Worm (Caenorhabditis elegans): ENCODE data around the gene D1005.10.

The D1005.10 gene

ce11 chrX:1486135-1486648 lies at the start of gene D1005.10, which contains the start of gene dhs-25:
D1005.10 (minus strand) TSS chrX:1486185.
dhs-25 (plus strand) TSS chrX:1486532.
- TF ChIP-seq nhr-23 (tag; optimal IDR thresholded peaks at IDR 0.05) = peak; percentile 84
- no peak for TF ChIP-seq nhr-76 (tag; optimal IDR thresholded peaks at IDR 0.05)
- no peak for TF ChIP-seq nhr-77 (tag; optimal IDR thresholded peaks at IDR 0.05)
- TF ChIP-seq lin-39 (tag; optimal IDR thresholded peaks at IDR 0.05) = peak; percentile 46
- peak; percentile 72 for TF ChIP-seq nfya-1 (tag; optimal IDR thresholded peaks at IDR 0.05; ENCODE audit: insufficient read depth)
- peak; percentile 4 for TF ChIP-seq ztf-4 (tag; optimal IDR thresholded peaks at IDR 0.05)
- TF ChIP-seq nhr-28 (tag; optimal IDR thresholded peaks at IDR 0.05) = no peak
- TF ChIP-seq pha-4 (tag; optimal IDR thresholded peaks at IDR 0.05) = peak; percentile 88
- peak; percentile 84 for TF ChIP-seq pqm-1 (tag; optimal IDR thresholded peaks at IDR 0.05)
- no peak for TF ChIP-seq nhr-237 (tag; optimal IDR thresholded peaks at IDR 0.05)
- peak; percentile 59 for TF ChIP-seq hmg-11 (tag; optimal IDR thresholded peaks at IDR 0.05)
- TF ChIP-seq jun-1 (tag; optimal IDR thresholded peaks at IDR 0.05) = peak; percentile 68
- no peak for TF ChIP-seq ceh-82 (tag; optimal IDR thresholded peaks at IDR 0.05)
- TF ChIP-seq lsy-12 (tag; optimal IDR thresholded peaks at IDR 0.05) = no peak
- TF ChIP-seq ceh-28 (tag; optimal IDR thresholded peaks at IDR 0.05) = peak; percentile 81
- TF ChIP-seq ztf-11 (tag; optimal IDR thresholded peaks at IDR 0.05) = no peak
- no peak for TF ChIP-seq egl-27 (tag; optimal IDR thresholded peaks at IDR 0.05)
- TF ChIP-seq nhr-11 (tag; optimal IDR thresholded peaks at IDR 0.05) = no peak
- TF ChIP-seq fos-1 (tag; optimal IDR thresholded peaks at IDR 0.05) = peak; percentile 1
- TF ChIP-seq skn-1 (tag; optimal IDR thresholded peaks at IDR 0.05) = peak; percentile 46
- TF ChIP-seq elt-2 (tag; optimal IDR thresholded peaks at IDR 0.05) = peak; percentile 91
- TF ChIP-seq nhr-25 (tag; optimal IDR thresholded peaks at IDR 0.05) = peak; percentile 91
- TF ChIP-seq nhr-43 (tag; optimal IDR thresholded peaks at IDR 0.05; ENCODE audit: poor library complexity, severe bottlenecking) = peak; percentile 84

- TF ChIP-seq nhr-25 (tag; optimal IDR thresholded peaks at IDR 0.05) = no peak
- TF ChIP-seq ceh-9 (tag; optimal IDR thresholded peaks at IDR 0.05) = no peak
- TF ChIP-seq ama-1 (optimal IDR thresholded peaks at IDR 0.05) = no peak
Observed at ce11 chrX:1535261-1535660, 49.3 kb upstream of the D1005.10 start, which contains the start of gene K06A9.3. K06A9.3 (minus strand) TSS chrX:1535361.

ce11 chrX:1529013-1529412 lies 43.0 kb upstream of the D1005.10 start:
- TF ChIP-seq pha-4 (tag; optimal IDR thresholded peaks at IDR 0.05) = peak; percentile 27
- TF ChIP-seq nfya-1 (tag; optimal IDR thresholded peaks at IDR 0.05; ENCODE audit: insufficient read depth) = peak; percentile 55
- TF ChIP-seq ZK546.5 (tag; optimal IDR thresholded peaks at IDR 0.05) = no peak
- peak; percentile 24 for TF ChIP-seq lin-39 (tag; optimal IDR thresholded peaks at IDR 0.05)
- TF ChIP-seq hmg-11 (tag; optimal IDR thresholded peaks at IDR 0.05) = peak; percentile 53
- no peak for TF ChIP-seq unc-62 (GFP tag; optimal IDR thresholded peaks at IDR 0.05)

ce11 chrX:1528107-1528506 lies 42.1 kb upstream of the D1005.10 start:
- TF ChIP-seq pha-4 (tag; optimal IDR thresholded peaks at IDR 0.05) (no peak), unc-62 (GFP tag; optimal IDR thresholded peaks at IDR 0.05) (no peak), nhr-77 (tag; optimal IDR thresholded peaks at IDR 0.05) (no peak), fkh-2 (tag; optimal IDR thresholded peaks at IDR 0.05) (no peak), nhr-12 (tag; optimal IDR thresholded peaks at IDR 0.05) (no peak), egl-5 (tag; optimal IDR thresholded peaks at IDR 0.05) (no peak), nhr-67 (tag; optimal IDR thresholded peaks at IDR 0.05) (no peak), nhr-23 (tag; optimal IDR thresholded peaks at IDR 0.05) (no peak), jun-1 (tag; optimal IDR thresholded peaks at IDR 0.05) (no peak), zag-1 (tag; optimal IDR thresholded peaks at IDR 0.05) (no peak)

- TF ChIP-seq ceh-9 (tag; optimal IDR thresholded peaks at IDR 0.05) (no peak), ama-1 (optimal IDR thresholded peaks at IDR 0.05) (no peak), nhr-23 (tag; optimal IDR thresholded peaks at IDR 0.05) (peak; percentile 26), hmg-11 (tag; optimal IDR thresholded peaks at IDR 0.05) (peak; percentile 14), nhr-67 (tag; optimal IDR thresholded peaks at IDR 0.05) (no peak), mml-1 (tag; optimal IDR thresholded peaks at IDR 0.05) (no peak), elt-1 (tag; optimal IDR thresholded peaks at IDR 0.05) (peak; percentile 64), lin-39 (tag; optimal IDR thresholded peaks at IDR 0.05) (no peak), nhr-25 (tag; optimal IDR thresholded peaks at IDR 0.05) (peak; percentile 35), fos-1 (tag; optimal IDR thresholded peaks at IDR 0.05) (no peak), sea-2 (GFP tag; optimal IDR thresholded peaks at IDR 0.05) (no peak)
Observed at ce11 chrX:1527338-1527737, 41.4 kb upstream of the D1005.10 start.
